Worm (Caenorhabditis elegans) whole organism, young adult: Measurements from ENCODE around the gene nas-25.

Experiments
- B0261.1 ChIP-seq: sonication (generic microtip); optimal IDR thresholded peaks from 2 replicates; lab custom pipeline; 2016; ENCODE audit warnings: mild to moderate bottlenecking, missing genetic modification characterization, moderate library complexity, missing compliant biosample characterization
- F49E8.2 ChIP-seq: sonication (generic microtip); optimal IDR thresholded peaks from 3 replicates; lab custom pipeline; 2017; ENCODE audit warnings: missing genetic modification characterization, mild to moderate bottlenecking, missing compliant biosample characterization, antibody characterized with exemption, moderate library complexity; ENCODE audit not compliant: insufficient read depth
- F57C9.4 ChIP-seq: sonication (generic microtip); optimal IDR thresholded peaks from 2 replicates; lab custom pipeline; 2017; ENCODE audit warnings: mild to moderate bottlenecking, missing genetic modification characterization, missing compliant biosample characterization
- K12H6.12 ChIP-seq: fragments of 200-800 bp; sonication (Bioruptor generic); optimal IDR thresholded peaks from 2 replicates; lab custom pipeline; 2018; ENCODE audit warnings: mild to moderate bottlenecking, missing genetic modification characterization, missing compliant biosample characterization
- Y56A3A.18 ChIP-seq: fragments of 200-800 bp; sonication (Bioruptor generic); IDR thresholded peaks from 2 replicates; pipeline ENCODE4 v1.3.6; 2022; ENCODE audit warnings: missing genetic modification reagents, missing genetic modification characterization, missing compliant biosample characterization
- Y79H2A.3 ChIP-seq: fragments of 200-800 bp; sonication (Bioruptor generic); conservative IDR thresholded peaks from 2 replicates; pipeline ENCODE4 v1.3.6; 2022; ENCODE audit warnings: missing genetic modification reagents, missing genetic modification characterization, missing compliant biosample characterization
- ZK185.1 ChIP-seq: sonication (generic microtip); optimal IDR thresholded peaks from 2 replicates; lab custom pipeline; 2016; ENCODE audit warnings: mild to moderate bottlenecking, missing genetic modification characterization, missing compliant biosample characterization; ENCODE audit not compliant: poor library complexity, severe bottlenecking
- akir-1 ChIP-seq: fragments of 200-800 bp; sonication (Bioruptor generic); optimal IDR thresholded peaks from 2 replicates; lab custom pipeline; 2018; ENCODE audit warnings: mild to moderate bottlenecking, missing genetic modification characterization, moderate library complexity, missing compliant biosample characterization
- ama-1 ChIP-seq, 3 experiments: fragments of 150-350 bp in 1 of 3; sonication (generic microtip) in 2 of 3; optimal IDR thresholded peaks; 2 replicates each; lab custom pipeline; 2014 to 2018; ENCODE audit warnings: missing biosample characterization in 2 of 3, missing genetic modification characterization in 2 of 3, missing genetic modification reagents in 2 of 3
- atf-7 ChIP-seq: sonication (generic microtip); optimal IDR thresholded peaks from 2 replicates; lab custom pipeline; 2017; ENCODE audit warnings: mild to moderate bottlenecking, missing genetic modification characterization, missing compliant biosample characterization
- athp-1 ChIP-seq: sonication (generic microtip); optimal IDR thresholded peaks from 2 replicates; lab custom pipeline; 2017; ENCODE audit warnings: mild to moderate bottlenecking, missing genetic modification characterization, missing compliant biosample characterization
- attf-5 ChIP-seq: fragments of 200-800 bp; sonication (Bioruptor generic); optimal IDR thresholded peaks from 2 replicates; lab custom pipeline; 2018; ENCODE audit warnings: mild to moderate bottlenecking, missing genetic modification characterization, missing compliant biosample characterization
- bed-1 ChIP-seq: fragments of 200-800 bp; sonication (Bioruptor generic); IDR thresholded peaks from 2 replicates; pipeline ENCODE4 v1.3.6; 2022; ENCODE audit warnings: missing genetic modification reagents, missing genetic modification characterization, missing compliant biosample characterization
- cebp-1 ChIP-seq, 2 experiments: fragments of 200-800 bp in 1 of 2; sonication (Bioruptor generic) in 1 of 2; sonication (generic microtip) in 1 of 2; IDR thresholded peaks in 1 of 2; optimal IDR thresholded peaks in 1 of 2; 2 replicates each; pipeline versions ENCODE4 v1.3.6 to Lab custom; 2017 to 2022; ENCODE audit warnings: missing compliant biosample characterization in 2 of 2, missing genetic modification characterization in 2 of 2, mild to moderate bottlenecking in 1 of 2, missing genetic modification reagents in 1 of 2, moderate library complexity in 1 of 2
- ceh-27 ChIP-seq: fragments of 200-800 bp; sonication (Bioruptor generic); optimal IDR thresholded peaks from 2 replicates; lab custom pipeline; 2018; ENCODE audit warnings: mild to moderate bottlenecking, missing genetic modification characterization, moderate library complexity, missing compliant biosample characterization
- dox-1 ChIP-seq: fragments of 200-800 bp; sonication (Bioruptor generic); IDR thresholded peaks from 2 replicates; pipeline ENCODE4 v1.3.6; 2022; ENCODE audit warnings: missing genetic modification reagents, missing genetic modification characterization, missing compliant biosample characterization
- hlh-12 ChIP-seq: sonication (generic microtip); optimal IDR thresholded peaks from 2 replicates; lab custom pipeline; 2016; ENCODE audit warnings: missing genetic modification characterization, missing compliant biosample characterization
- hmg-1.2 ChIP-seq: fragments of 200-800 bp; sonication (Bioruptor generic); IDR thresholded peaks from 2 replicates; pipeline ENCODE4 v1.3.6; 2022; ENCODE audit warnings: missing genetic modification reagents, missing genetic modification characterization, missing compliant biosample characterization
- let-526 ChIP-seq: fragments of 200-800 bp; sonication (Bioruptor generic); IDR thresholded peaks from 2 replicates; pipeline ENCODE4 v1.3.6; 2022; ENCODE audit warnings: missing genetic modification reagents, missing genetic modification characterization, missing compliant biosample characterization
- let-607 ChIP-seq, 2 experiments: fragments of 200-800 bp in 1 of 2; sonication (Bioruptor generic) in 1 of 2; sonication (generic microtip) in 1 of 2; optimal IDR thresholded peaks; 2 replicates each; lab custom pipeline; 2016 to 2018; ENCODE audit warnings: mild to moderate bottlenecking in 2 of 2, missing compliant biosample characterization in 2 of 2, missing genetic modification characterization in 2 of 2, moderate library complexity in 2 of 2, missing genotype in 1 of 2
- lin-26 ChIP-seq: fragments of 200-800 bp; sonication (Bioruptor generic); IDR thresholded peaks from 2 replicates; pipeline ENCODE4 v1.3.6; 2022; ENCODE audit warnings: missing genetic modification reagents, missing genetic modification characterization, missing compliant biosample characterization
- lin-35 ChIP-seq, 3 experiments: fragments of 150-350 bp in 2 of 3; sonication (generic microtip) in 1 of 3; optimal IDR thresholded peaks; 2 replicates each; lab custom pipeline; 2014 to 2018; ENCODE audit warnings: missing biosample characterization in 3 of 3, missing genetic modification characterization in 3 of 3, missing genetic modification reagents in 3 of 3
- lin-40 ChIP-seq: sonication (generic microtip); optimal IDR thresholded peaks from 2 replicates; lab custom pipeline; 2016; ENCODE audit warnings: missing genetic modification characterization, mild to moderate bottlenecking, missing compliant biosample characterization, missing genotype, missing genetic modification reagents
- madf-10 ChIP-seq: sonication (generic microtip); optimal IDR thresholded peaks from 2 replicates; lab custom pipeline; 2016; ENCODE audit warnings: mild to moderate bottlenecking, missing genetic modification characterization, missing compliant biosample characterization
- madf-3 ChIP-seq: fragments of 200-800 bp; sonication (Bioruptor generic); IDR thresholded peaks from 2 replicates; pipeline ENCODE4 v1.3.6; 2022; ENCODE audit warnings: missing genetic modification reagents, missing genetic modification characterization, missing compliant biosample characterization
- mcd-1 ChIP-seq: fragments of 200-800 bp; sonication (Bioruptor generic); IDR thresholded peaks from 2 replicates; pipeline ENCODE4 v1.3.6; 2022; ENCODE audit warnings: missing genetic modification reagents, missing genetic modification characterization, missing compliant biosample characterization
- mxl-1 ChIP-seq: sonication (generic microtip); optimal IDR thresholded peaks from 2 replicates; lab custom pipeline; 2016; ENCODE audit warnings: missing genetic modification characterization, missing compliant biosample characterization
- nfya-2 ChIP-seq: fragments of 200-800 bp; sonication (Bioruptor generic); IDR thresholded peaks from 2 replicates; pipeline ENCODE4 v1.3.6; 2022; ENCODE audit warnings: missing genetic modification reagents, missing genetic modification characterization, missing compliant biosample characterization
- nfyb-1 ChIP-seq: fragments of 200-800 bp; sonication (Bioruptor generic); IDR thresholded peaks from 2 replicates; pipeline ENCODE4 v1.3.6; 2022; ENCODE audit warnings: missing genetic modification reagents, missing genetic modification characterization, missing compliant biosample characterization
- nhr-179 ChIP-seq: sonication (generic microtip); optimal IDR thresholded peaks from 2 replicates; lab custom pipeline; 2016; ENCODE audit warnings: mild to moderate bottlenecking, missing genetic modification characterization, missing compliant biosample characterization
- nhr-80 ChIP-seq: sonication (generic microtip); optimal IDR thresholded peaks from 2 replicates; lab custom pipeline; 2016; ENCODE audit warnings: missing genetic modification characterization, missing compliant biosample characterization
- pha-4 ChIP-seq: fragments of 150-350 bp; sonication (generic microtip); optimal IDR thresholded peaks from 2 replicates; lab custom pipeline; 2014; ENCODE audit warnings: missing biosample characterization, missing genetic modification reagents, missing genetic modification characterization
- rec-8 ChIP-seq, 2 experiments: sonication (generic microtip); optimal IDR thresholded peaks; 2 replicates each; lab custom pipeline; 2016; ENCODE audit warnings: mild to moderate bottlenecking in 2 of 2, missing genetic modification characterization in 2 of 2, missing genetic modification reagents in 2 of 2, missing genotype in 2 of 2, missing biosample characterization in 1 of 2, missing compliant biosample characterization in 1 of 2, moderate library complexity in 1 of 2
- repo-1 ChIP-seq: sonication (generic microtip); optimal IDR thresholded peaks from 2 replicates; lab custom pipeline; 2017; ENCODE audit warnings: mild to moderate bottlenecking, missing genetic modification characterization, missing compliant biosample characterization
- snpc-1.1 ChIP-seq: sonication (generic microtip); optimal IDR thresholded peaks from 2 replicates; lab custom pipeline; 2017; ENCODE audit warnings: missing genetic modification characterization, mild to moderate bottlenecking, missing compliant biosample characterization, antibody characterized with exemption, moderate library complexity, missing genotype, missing genetic modification reagents; ENCODE audit not compliant: insufficient read depth
- snpc-4 ChIP-seq, 5 experiments: fragments of 150-350 bp in 1 of 5; sonication (generic microtip) in 4 of 5; optimal IDR thresholded peaks; 2 replicates each; lab custom pipeline; 2014 to 2018; ENCODE audit warnings: missing genetic modification characterization in 5 of 5, missing biosample characterization in 3 of 5, antibody characterized with exemption in 2 of 5, mild to moderate bottlenecking in 2 of 5, missing compliant biosample characterization in 2 of 5, missing genotype in 2 of 5, moderate library complexity in 2 of 5, missing genetic modification reagents in 1 of 5
- sptf-2 ChIP-seq: fragments of 200-800 bp; sonication (Bioruptor generic); optimal IDR thresholded peaks from 2 replicates; lab custom pipeline; 2018; ENCODE audit warnings: mild to moderate bottlenecking, missing genetic modification characterization, missing compliant biosample characterization
- zfh-2 ChIP-seq: fragments of 200-800 bp; sonication (Bioruptor generic); conservative IDR thresholded peaks from 2 replicates; pipeline ENCODE4 v1.3.6; 2022; ENCODE audit warnings: missing genetic modification reagents, missing genetic modification characterization, missing compliant biosample characterization
- zim-3 ChIP-seq: sonication (generic microtip); optimal IDR thresholded peaks from 2 replicates; lab custom pipeline; 2017; ENCODE audit warnings: mild to moderate bottlenecking, missing genetic modification characterization, moderate library complexity, missing compliant biosample characterization
- ztf-28 ChIP-seq: fragments of 200-800 bp; sonication (Bioruptor generic); IDR thresholded peaks from 2 replicates; pipeline ENCODE4 v1.3.6; 2022; ENCODE audit warnings: missing genetic modification reagents, missing genetic modification characterization, missing compliant biosample characterization

nas-25 gene

ce11 chrII:8784235-8784928, 41.5 kb upstream of the nas-25 start:
- TF ChIP-seq dox-1 (GFP tag; lab: Robert Waterston, UW) (peak; percentile 40; the same call in 1 of the 2 replicates), pha-4 (no peak), nhr-80 (tag; lab: Kevin White, UChicago) (peak; percentile 21), madf-10 (tag; lab: Kevin White, UChicago) (peak; percentile 88), let-607 (tag; optimal IDR thresholded peaks at IDR 0.05; lab: Kevin White, UChicago) (peak in 1 of 2 experiments; percentile 29), lin-40 (peak; percentile 7), K12H6.12 (tag; lab: Kevin White, UChicago) (peak; percentile 11), mcd-1 (GFP tag; lab: Robert Waterston, UW) (peak; percentile 34; the same call in 1 of the 2 replicates), sptf-2 (GFP tag; lab: Kevin White, UChicago) (no peak), cebp-1 (GFP tag; IDR thresholded peaks at IDR 0.05; lab: Robert Waterston, UW) (no peak), cebp-1 (tag; optimal IDR thresholded peaks at IDR 0.05; lab: Kevin White, UChicago) (peak; percentile 50), atf-7 (tag; lab: Kevin White, UChicago) (peak; percentile 12), athp-1 (tag; lab: Kevin White, UChicago) (no peak), B0261.1 (tag; lab: Kevin White, UChicago) (no peak), nhr-179 (tag; lab: Kevin White, UChicago) (no peak), ceh-27 (GFP tag; lab: Kevin White, UChicago) (peak; percentile 24), snpc-4 (GFP tag; optimal IDR thresholded peaks at IDR 0.05; lab: Kevin White, UChicago) (no peak), snpc-4 (tag; optimal IDR thresholded peaks at IDR 0.05; lab: Kevin White, UChicago) (peak in 2 of 4 experiments; percentile 3 to 18), attf-5 (peak; percentile 27), nfyb-1 (GFP tag; lab: Robert Waterston, UW) (peak; percentile 61; the same call in 1 of the 2 replicates), zfh-2 (peak; percentile 92), hmg-1.2 (GFP tag; lab: Robert Waterston, UW) (peak; percentile 4; the same call in 1 of the 2 replicates), ama-1 (optimal IDR thresholded peaks at IDR 0.05; lab: Kevin White, UChicago) (peak; percentile 81), ama-1 (GFP tag; optimal IDR thresholded peaks at IDR 0.05; lab: Kevin White, UChicago) (no peak)

DNA sequence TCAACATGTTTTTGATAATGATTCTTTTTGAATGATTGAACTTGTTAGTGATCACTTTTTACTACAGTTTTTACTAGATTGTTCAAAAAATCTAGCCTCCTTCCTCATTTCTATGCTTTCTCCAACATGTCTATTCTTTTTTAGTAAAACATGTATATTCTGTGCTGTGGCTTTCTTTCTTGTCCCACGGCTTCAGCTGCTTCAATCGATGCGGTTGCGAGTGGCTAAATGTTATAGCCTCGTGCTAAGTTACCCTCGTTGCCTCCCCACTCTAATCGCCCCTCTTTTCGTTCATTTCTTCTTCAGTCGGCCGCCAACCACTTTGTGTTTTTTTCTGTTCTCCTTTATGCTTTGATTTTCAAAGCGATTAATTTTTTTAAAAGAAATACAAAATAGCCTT, 40.0 kb upstream of the nas-25 start:
- TF ChIP-seq nhr-179 (tag; lab: Kevin White, UChicago), result no peak
- peak in 1 of 3 experiments; percentile 58 for TF ChIP-seq lin-35 (GFP tag; optimal IDR thresholded peaks at IDR 0.05; lab: Kevin White, UChicago)
- TF ChIP-seq ama-1 (optimal IDR thresholded peaks at IDR 0.05; lab: Kevin White, UChicago), result no peak
- TF ChIP-seq ama-1 (GFP tag; optimal IDR thresholded peaks at IDR 0.05; lab: Kevin White, UChicago), result peak in 1 of 2 experiments; percentile 33
- peak; percentile 26 for TF ChIP-seq K12H6.12 (tag; lab: Kevin White, UChicago)
- TF ChIP-seq hmg-1.2 (GFP tag; lab: Robert Waterston, UW), result 0 out of 2 replicates have a peak, but pooled peaks have one; percentile 6
- no peak for TF ChIP-seq akir-1 (GFP tag; lab: Kevin White, UChicago)
- peak; percentile 24 for TF ChIP-seq repo-1 (tag; lab: Kevin White, UChicago)
- peak; percentile 22 for TF ChIP-seq ZK185.1 (tag; lab: Kevin White, UChicago)
- TF ChIP-seq cebp-1 (GFP tag; IDR thresholded peaks at IDR 0.05; lab: Robert Waterston, UW), result no peak
- peak; percentile 21 for TF ChIP-seq cebp-1 (tag; optimal IDR thresholded peaks at IDR 0.05; lab: Kevin White, UChicago)
- TF ChIP-seq nfyb-1 (GFP tag; lab: Robert Waterston, UW), result peak; percentile 45; the same call in 1 of the 2 replicates
- TF ChIP-seq mxl-1, result no peak
- no peak for TF ChIP-seq snpc-4 (GFP tag; optimal IDR thresholded peaks at IDR 0.05; lab: Kevin White, UChicago)
- TF ChIP-seq snpc-4 (tag; optimal IDR thresholded peaks at IDR 0.05; lab: Kevin White, UChicago), result peak in 1 of 4 experiments; percentile 27
- TF ChIP-seq bed-1, result no peak
- TF ChIP-seq, all 124 proteins: peak for 9

DNA sequence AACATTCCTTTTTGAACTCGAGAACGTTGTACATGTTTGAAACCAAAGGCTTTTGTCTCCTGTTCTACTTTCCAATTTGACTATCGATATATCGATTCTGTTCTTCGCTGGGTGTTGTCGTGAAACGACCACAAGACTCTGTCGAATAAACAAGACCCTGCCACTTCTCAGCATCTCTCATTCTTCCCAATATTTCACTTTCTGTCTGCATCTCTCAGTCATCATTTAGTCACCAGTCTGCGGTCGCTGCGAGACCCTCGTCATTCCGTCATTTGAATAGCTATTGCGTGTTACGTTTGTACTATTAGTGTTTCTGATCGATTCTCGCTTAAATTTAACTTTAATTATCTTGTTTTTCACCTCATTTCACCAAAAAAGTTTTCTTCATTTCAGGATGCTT, 38.5 kb upstream of the nas-25 start:
- TF ChIP-seq snpc-1.1 (tag; lab: Kevin White, UChicago), result no peak
- TF ChIP-seq lin-26 (GFP tag; lab: Robert Waterston, UW), result no peak
- TF ChIP-seq Y79H2A.3 (GFP tag; lab: Robert Waterston, UW), result no peak
- no peak for TF ChIP-seq ztf-28 (GFP tag; lab: Robert Waterston, UW)
- no peak for TF ChIP-seq nfya-2 (GFP tag; lab: Robert Waterston, UW)
- no peak for TF ChIP-seq F49E8.2 (tag; lab: Kevin White, UChicago)
- TF ChIP-seq rec-8 (tag; optimal IDR thresholded peaks at IDR 0.05; lab: Kevin White, UChicago), result no peak
- peak; percentile 83 for TF ChIP-seq madf-3 (GFP tag; lab: Robert Waterston, UW)
- TF ChIP-seq bed-1, result no peak
- TF ChIP-seq hlh-12 (tag; lab: Kevin White, UChicago), result no peak
- no peak for TF ChIP-seq Y56A3A.18 (GFP tag; lab: Robert Waterston, UW)
- TF ChIP-seq let-526, result peak; percentile 76; the same call in 1 of the 2 replicates
- TF ChIP-seq F57C9.4 (tag; lab: Kevin White, UChicago), result no peak
- TF ChIP-seq zim-3, result no peak
